Worm (Caenorhabditis elegans): ENCODE measurements around the gene gmap-3.

DNA sequence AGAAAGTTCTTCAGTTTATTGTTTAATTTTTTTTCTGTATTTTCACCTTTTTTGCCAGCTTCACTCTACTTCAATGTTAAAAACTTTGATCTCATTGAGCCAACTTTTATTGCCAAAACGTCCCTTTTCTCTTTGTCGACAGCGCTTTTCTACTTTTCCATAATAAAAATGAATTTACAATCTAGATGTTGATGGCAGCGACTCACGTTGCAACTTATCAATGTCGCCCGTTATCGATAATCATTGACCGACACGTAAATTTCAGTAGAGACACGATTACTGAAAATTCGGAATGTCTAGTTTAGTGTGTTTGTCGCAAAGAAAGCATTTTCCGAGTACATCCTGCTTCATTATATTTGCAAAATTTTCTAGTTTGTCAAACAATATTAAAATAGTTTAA lies 39.0 kb upstream of the gmap-3 start:
- no peak for TF ChIP-seq him-1 (tag; optimal IDR thresholded peaks at IDR 0.05)
- no peak for TF ChIP-seq dao-5 (tag; optimal IDR thresholded peaks at IDR 0.05)
- TF ChIP-seq W03F9.2 (tag; optimal IDR thresholded peaks at IDR 0.05) = no peak
